Fruit fly (Drosophila melanogaster): ENCODE results near the gene CG1486.
A peak's percentile ranks its signal among the peaks of the same experiment; 100 is the strongest.

CG1486 gene

dm6 chrX:21339476-21339931 lies 15.7 kb downstream of the CG1486 start, which contains the start of the genes tty and fliI (continued):
- TF ChIP-seq svp (GFP tag) (peak; percentile 92), spab (GFP tag; optimal IDR thresholded peaks at IDR 0.05) (peak; percentile 88), Lpt (GFP tag; optimal IDR thresholded peaks at IDR 0.05) (peak; percentile 78), salr (GFP tag; optimal IDR thresholded peaks at IDR 0.05) (peak; percentile 75 to 88), Ets21C (GFP tag; optimal IDR thresholded peaks at IDR 0.05) (peak; percentile 84), CG16779 (tag; optimal IDR thresholded peaks at IDR 0.05) (peak; percentile 95), CG3032 (tag; optimal IDR thresholded peaks at IDR 0.05) (peak; percentile 87), CG4318 (GFP tag; optimal IDR thresholded peaks at IDR 0.05) (peak; percentile 82), lz (GFP tag; optimal IDR thresholded peaks at IDR 0.05) (peak; percentile 89), ss (GFP tag; optimal IDR thresholded peaks at IDR 0.05) (peak; percentile 97), CG8632 (GFP tag; optimal IDR thresholded peaks at IDR 0.05) (peak; percentile 78), CG6808 (GFP tag; optimal IDR thresholded peaks at IDR 0.05) (peak; percentile 95), Met (GFP tag; optimal IDR thresholded peaks at IDR 0.05) (peak; percentile 89), fd59A (GFP tag; optimal IDR thresholded peaks at IDR 0.05) (peak; percentile 74), topi (GFP tag; optimal IDR thresholded peaks at IDR 0.05) (peak; percentile 85), CG11294 (GFP tag; IDR thresholded peaks at IDR 0.05) (peak; percentile 89), Sox102F (GFP tag; optimal IDR thresholded peaks at IDR 0.05) (peak; percentile 86), CG11902 (GFP tag; optimal IDR thresholded peaks at IDR 0.05) (peak; percentile 83), CG6276 (GFP tag; optimal IDR thresholded peaks at IDR 0.05) (peak; percentile 94), fkh (GFP tag; optimal IDR thresholded peaks at IDR 0.05) (no peak), net (GFP tag; optimal IDR thresholded peaks at IDR 0.05) (peak; percentile 84), CG11762 (GFP tag; optimal IDR thresholded peaks at IDR 0.05; ENCODE audit: insufficient read depth) (peak; percentile 80), CG8319 (GFP tag; optimal IDR thresholded peaks at IDR 0.05) (peak; percentile 62), Sox14 (GFP tag; optimal IDR thresholded peaks at IDR 0.05) (peak; percentile 92), eg (GFP tag; IDR thresholded peaks at IDR 0.05) (peak; percentile 96), cyc (GFP tag; optimal IDR thresholded peaks at IDR 0.05) (peak; percentile 91), acj6 (GFP tag; optimal IDR thresholded peaks at IDR 0.05) (peak; percentile 85), Hr38 (GFP tag; optimal IDR thresholded peaks at IDR 0.05) (peak; percentile 74), CG6792 (GFP tag; optimal IDR thresholded peaks at IDR 0.05) (peak; percentile 84), pdm3 (GFP tag; optimal IDR thresholded peaks at IDR 0.05) (peak; percentile 92), Hr39 (GFP tag; optimal IDR thresholded peaks at IDR 0.05) (peak; percentile 93), achi (GFP tag; optimal IDR thresholded peaks at IDR 0.05) (peak; percentile 85), dac (GFP tag; optimal IDR thresholded peaks at IDR 0.05) (peak; percentile 85), CG9139 (GFP tag; optimal IDR thresholded peaks at IDR 0.05) (peak; percentile 93)

dm6 chrX:21345036-21345500 lies 21.2 kb downstream of the CG1486 start, which contains the start of gene dod:
TSS of gene dod (plus strand) at chrX:21345358.
- TF ChIP-seq Smox (GFP tag; optimal IDR thresholded peaks at IDR 0.05) (peak; percentile 53), ss (GFP tag; optimal IDR thresholded peaks at IDR 0.05) (no peak), CG6854 (GFP tag; optimal IDR thresholded peaks at IDR 0.05) (no peak), CG11294 (GFP tag; IDR thresholded peaks at IDR 0.05) (no peak), Met (GFP tag; optimal IDR thresholded peaks at IDR 0.05) (no peak), CG16779 (tag; optimal IDR thresholded peaks at IDR 0.05) (no peak), CG32006 (GFP tag; optimal IDR thresholded peaks at IDR 0.05) (peak; percentile 60), CG6276 (GFP tag; optimal IDR thresholded peaks at IDR 0.05) (no peak), dsx (GFP tag; optimal IDR thresholded peaks at IDR 0.05; ENCODE audit: poor library complexity, severe bottlenecking) (peak; percentile 31), Hr4 (GFP tag; optimal IDR thresholded peaks at IDR 0.05) (peak; percentile 54), esn (GFP tag; optimal IDR thresholded peaks at IDR 0.05) (peak; percentile 67), Eip75B (GFP tag; optimal IDR thresholded peaks at IDR 0.05) (no peak), fd85E (GFP tag; optimal IDR thresholded peaks at IDR 0.05) (no peak), CG10669 (GFP tag; optimal IDR thresholded peaks at IDR 0.05) (no peak), CG10631 (GFP tag; optimal IDR thresholded peaks at IDR 0.05) (no peak), svp (GFP tag) (no peak), Sox102F (GFP tag; optimal IDR thresholded peaks at IDR 0.05) (no peak), Eip93F (GFP tag; optimal IDR thresholded peaks at IDR 0.05) (no peak), CG3032 (tag; optimal IDR thresholded peaks at IDR 0.05) (peak; percentile 31), topi (GFP tag; optimal IDR thresholded peaks at IDR 0.05) (peak; percentile 51), Hr39 (GFP tag; optimal IDR thresholded peaks at IDR 0.05) (peak; percentile 53), fkh (GFP tag; optimal IDR thresholded peaks at IDR 0.05) (no peak), spab (GFP tag; optimal IDR thresholded peaks at IDR 0.05) (no peak), CG3919 (GFP tag; optimal IDR thresholded peaks at IDR 0.05) (no peak), pdm3 (GFP tag; optimal IDR thresholded peaks at IDR 0.05) (no peak), OdsH (GFP tag; optimal IDR thresholded peaks at IDR 0.05) (no peak), fd59A (GFP tag; optimal IDR thresholded peaks at IDR 0.05) (peak; percentile 14), Eip78C (GFP tag) (peak; percentile 85), Gug (GFP tag; IDR thresholded peaks at IDR 0.05) (peak; percentile 54), net (GFP tag; optimal IDR thresholded peaks at IDR 0.05) (peak; percentile 39)

Data from whole organism, prepupa.